Fruit fly (Drosophila melanogaster) whole organism, embryonic: ENCODE data around the gene Fbw5.

Source experiments
- CG10565 ChIP-seq: fragments of 200-800 bp; sonication (Bioruptor generic); optimal IDR thresholded peaks from 3 replicates; lab custom pipeline; 2016; ENCODE audit warnings: missing biosample characterization, mild to moderate bottlenecking, missing genetic modification characterization
- CG4854 ChIP-seq: fragments of 200-800 bp; sonication (Bioruptor generic); optimal IDR thresholded peaks from 2 replicates; lab custom pipeline; 2016; ENCODE audit warnings: missing biosample characterization, missing genetic modification characterization, inconsistent platforms
- CG6813 ChIP-seq: fragments of 200-800 bp; sonication (Bioruptor generic); optimal IDR thresholded peaks from 2 replicates; lab custom pipeline; 2017; ENCODE audit warnings: missing biosample characterization, missing genetic modification characterization, mild to moderate bottlenecking, moderate library complexity, missing genetic modification reagents
- Dll ChIP-seq: fragments of 200-800 bp; sonication (Bioruptor generic); IDR thresholded peaks from 4 replicates; pipeline ENCODE4 v1.3.6; 2022; ENCODE audit warnings: missing biosample characterization, missing genetic modification characterization; ENCODE audit not compliant: partially characterized antibody
- Sin3A ChIP-seq: fragments of >200 bp; optimal IDR thresholded peaks from 2 replicates; lab custom pipeline; 2018
- Vsx1 ChIP-seq: fragments of 200-800 bp; sonication (Bioruptor generic); optimal IDR thresholded peaks from 2 replicates; lab custom pipeline; 2017; ENCODE audit warnings: missing biosample characterization, mild to moderate bottlenecking, missing genetic modification characterization, missing genetic modification reagents
- ab ChIP-seq: fragments of 200-800 bp; sonication (Bioruptor generic); optimal IDR thresholded peaks from 2 replicates; lab custom pipeline; 2016; ENCODE audit warnings: missing biosample characterization, missing genetic modification characterization
- pan ChIP-seq, 4 experiments: fragments of >200 bp in 3 of 4; fragments of 200-800 bp in 1 of 4; sonication (Bioruptor generic) in 1 of 4; optimal IDR thresholded peaks in 3 of 4; IDR thresholded peaks in 1 of 4; 2 replicates each; pipeline versions ENCODE4 v1.3.6 to Lab custom; 2017 to 2022; ENCODE audit warnings: missing biosample characterization in 2 of 4, missing genetic modification characterization in 2 of 4, mixed read lengths in 1 of 4
- repo ChIP-seq: fragments of 200-800 bp; sonication (Bioruptor generic); optimal IDR thresholded peaks from 2 replicates; lab custom pipeline; 2016; ENCODE audit warnings: missing biosample characterization, missing genetic modification characterization

dm6 chr2L:6045972-6046718, 19.6 kb downstream of the Fbw5 start, which contains the start of gene Pfas:
- TF ChIP-seq pan (optimal IDR thresholded peaks at IDR 0.05; lab: Kevin White, UChicago) (no peak), pan (GFP tag; optimal IDR thresholded peaks at IDR 0.05 in 1 of 2, IDR thresholded peaks at IDR 0.05 in 1 of 2) (peak in 1 of 2 experiments; percentile 49), Sin3A (lab: Kevin White, UChicago) (no peak), CG10565 (GFP tag; lab: Kevin White, UChicago) (no peak), Vsx1 (no peak), ab (GFP tag; lab: Kevin White, UChicago) (no peak), CG6813 (no peak), CG4854 (peak; percentile 46), Dll (GFP tag; lab: Robert Waterston, UW) (no peak), repo (GFP tag; lab: Kevin White, UChicago) (peak; percentile 27)
